Worm (Caenorhabditis elegans) whole organism, L2 larva: ENCODE measurements around the gene srw-26.

Source experiments
- C34F6.9 ChIP-seq: fragments of 150-350 bp; optimal IDR thresholded peaks from 2 replicates; lab custom pipeline; 2014; ENCODE audit warnings: missing biosample characterization, missing genetic modification characterization
- R02D3.7 ChIP-seq: fragments of 150-350 bp; optimal IDR thresholded peaks from 2 replicates; lab custom pipeline; 2014; ENCODE audit warnings: missing biosample characterization, missing genetic modification characterization
- Y55F3AM.14 ChIP-seq: fragments of 200-800 bp; sonication (Bioruptor generic); optimal IDR thresholded peaks from 2 replicates; lab custom pipeline; 2018; ENCODE audit warnings: mild to moderate bottlenecking, missing genetic modification characterization, missing compliant biosample characterization
- blmp-1 ChIP-seq: sonication (generic microtip); optimal IDR thresholded peaks from 2 replicates; lab custom pipeline; 2017; ENCODE audit warnings: missing genetic modification characterization, mild to moderate bottlenecking, missing compliant biosample characterization, antibody characterized with exemption, moderate library complexity; ENCODE audit not compliant: insufficient read depth
- fos-1 ChIP-seq: fragments of 150-350 bp; optimal IDR thresholded peaks from 2 replicates; lab custom pipeline; 2014; ENCODE audit warnings: missing biosample characterization, missing genetic modification characterization
- gmeb-1 ChIP-seq: fragments of 150-350 bp; optimal IDR thresholded peaks from 2 replicates; lab custom pipeline; 2014; ENCODE audit warnings: missing biosample characterization, missing genetic modification characterization
- lin-11 ChIP-seq: fragments of 150-350 bp; sonication (generic microtip); optimal IDR thresholded peaks from 2 replicates; lab custom pipeline; 2014; ENCODE audit warnings: missing biosample characterization, missing genetic modification characterization, inconsistent platforms, mixed read lengths
- mab-5 ChIP-seq: fragments of 150-350 bp; optimal IDR thresholded peaks from 2 replicates; lab custom pipeline; 2014; ENCODE audit warnings: missing biosample characterization, missing genetic modification characterization
- nhr-129 ChIP-seq: fragments of 150-350 bp; optimal IDR thresholded peaks from 2 replicates; lab custom pipeline; 2014; ENCODE audit warnings: missing biosample characterization, missing genetic modification characterization
- peb-1 ChIP-seq: fragments of 150-350 bp; optimal IDR thresholded peaks from 2 replicates; lab custom pipeline; 2014; ENCODE audit warnings: missing biosample characterization, missing genetic modification characterization
- sem-4 ChIP-seq: fragments of 150-350 bp; optimal IDR thresholded peaks from 2 replicates; lab custom pipeline; 2014; ENCODE audit warnings: missing biosample characterization, missing genetic modification reagents, missing genetic modification characterization
- skn-1 ChIP-seq: sonication (generic microtip); optimal IDR thresholded peaks from 2 replicates; lab custom pipeline; 2017; ENCODE audit warnings: missing biosample characterization, missing genetic modification characterization
- sma-9 ChIP-seq, 2 experiments: fragments of 150-350 bp in 1 of 2; sonication (generic microtip) in 1 of 2; optimal IDR thresholded peaks; 2 replicates each; lab custom pipeline; 2014 to 2016; ENCODE audit warnings: missing genetic modification characterization in 2 of 2, mild to moderate bottlenecking in 1 of 2, missing biosample characterization in 1 of 2, missing compliant biosample characterization in 1 of 2, missing genetic modification reagents in 1 of 2, moderate library complexity in 1 of 2
- snpc-4 ChIP-seq: fragments of 150-350 bp; optimal IDR thresholded peaks from 2 replicates; lab custom pipeline; 2014; ENCODE audit warnings: missing biosample characterization, missing genetic modification characterization
- zag-1 ChIP-seq: fragments of 150-350 bp; optimal IDR thresholded peaks from 2 replicates; lab custom pipeline; 2014; ENCODE audit warnings: missing biosample characterization, missing genetic modification characterization

srw-26 gene

ce11 chrV:15887708-15888295 lies 44.5 kb downstream of the srw-26 start:
- TF ChIP-seq nhr-129 (tag; lab: Kevin White, UChicago) (peak; percentile 29), blmp-1 (no peak), mab-5 (tag; lab: Kevin White, UChicago) (no peak), sma-9 (GFP tag; optimal IDR thresholded peaks at IDR 0.05; lab: Kevin White, UChicago) (peak; percentile 71), sma-9 (tag; optimal IDR thresholded peaks at IDR 0.05; lab: Kevin White, UChicago) (no peak), gmeb-1 (tag; lab: Kevin White, UChicago) (peak; percentile 25), lin-11 (no peak), fos-1 (tag; lab: Kevin White, UChicago) (peak; percentile 93)

- TF ChIP-seq sem-4 (tag; lab: Kevin White, UChicago) (no peak), skn-1 (no peak)
Observed at ce11 chrV:15885967-15886366, 46.3 kb downstream of the srw-26 start, which contains the start of gene T06C12.9. Gene T06C12.9 (minus strand): TSS chrV:15886067.

- TF ChIP-seq zag-1 (tag; lab: Kevin White, UChicago) (no peak), Y55F3AM.14 (no peak), snpc-4 (tag; lab: Kevin White, UChicago) (no peak), C34F6.9 (no peak), R02D3.7 (no peak), peb-1 (tag; lab: Kevin White, UChicago) (no peak), blmp-1 (no peak)
Observed at ce11 chrV:15884698-15885097, 47.6 kb downstream of the srw-26 start, which contains the start of gene oac-42. Gene oac-42 (minus strand): TSS chrV:15884798.
